Worm (Caenorhabditis elegans) whole organism, L4 larva: Measurements from ENCODE around the gene sbsp-1.

ENCODE experiments used
- F10B5.3 ChIP-seq: sonication (generic microtip); optimal IDR thresholded peaks from 2 replicates; lab custom pipeline; 2016; ENCODE audit warnings: mild to moderate bottlenecking, missing genetic modification characterization, missing compliant biosample characterization
- F37D6.2 ChIP-seq: sonication (generic microtip); optimal IDR thresholded peaks from 2 replicates; lab custom pipeline; 2016; ENCODE audit warnings: mild to moderate bottlenecking, missing genetic modification characterization, missing compliant biosample characterization
- F44E2.7 ChIP-seq: fragments of 200-800 bp; sonication (Bioruptor generic); IDR thresholded peaks from 2 replicates; pipeline ENCODE4 v2.1.2; 2022; ENCODE audit warnings: missing genetic modification characterization, missing compliant biosample characterization
- F49E8.2 ChIP-seq: sonication (generic microtip); optimal IDR thresholded peaks from 2 replicates; lab custom pipeline; 2016; ENCODE audit warnings: missing compliant biosample characterization, mild to moderate bottlenecking, missing genetic modification characterization, borderline replicate concordance
- R02D3.7 ChIP-seq: fragments of 150-350 bp; sonication (generic microtip); optimal IDR thresholded peaks from 3 replicates; lab custom pipeline; 2014; ENCODE audit warnings: missing biosample characterization, missing genetic modification characterization
- T20F7.1 ChIP-seq: fragments of 200-800 bp; sonication (Bioruptor generic); optimal IDR thresholded peaks from 2 replicates; lab custom pipeline; 2018; ENCODE audit warnings: mild to moderate bottlenecking, missing genetic modification characterization, missing compliant biosample characterization
- T26A8.4 ChIP-seq: fragments of 200-800 bp; sonication (Bioruptor generic); IDR thresholded peaks from 2 replicates; pipeline ENCODE4 v1.3.6; 2022; ENCODE audit warnings: missing genetic modification characterization, missing compliant biosample characterization
- Y105C5A.15 ChIP-seq: fragments of 200-800 bp; sonication (Bioruptor generic); IDR thresholded peaks from 2 replicates; pipeline ENCODE4 v1.3.6; 2022; ENCODE audit warnings: missing genetic modification characterization, missing compliant biosample characterization
- Y48G9A.11 ChIP-seq: fragments of 200-800 bp; sonication (Bioruptor generic); IDR thresholded peaks from 2 replicates; pipeline ENCODE4 v1.3.6; 2022; ENCODE audit warnings: missing genetic modification reagents, missing genetic modification characterization, missing compliant biosample characterization
- Y5F2A.4 ChIP-seq: fragments of 200-800 bp; sonication (Bioruptor generic); optimal IDR thresholded peaks from 2 replicates; lab custom pipeline; 2018; ENCODE audit warnings: mild to moderate bottlenecking, missing genetic modification characterization, missing compliant biosample characterization
- Y75B8A.6 ChIP-seq: fragments of 200-800 bp; sonication (Bioruptor generic); IDR thresholded peaks from 2 replicates; pipeline ENCODE4 v1.3.6; 2022; ENCODE audit warnings: missing genetic modification reagents, missing genetic modification characterization, missing compliant biosample characterization
- aly-2 ChIP-seq: sonication (generic microtip); optimal IDR thresholded peaks from 2 replicates; lab custom pipeline; 2018; ENCODE audit warnings: missing biosample characterization, missing genetic modification characterization
- attf-4 ChIP-seq: sonication (generic microtip); optimal IDR thresholded peaks from 3 replicates; lab custom pipeline; 2017; ENCODE audit warnings: missing biosample characterization, missing genetic modification characterization
- ceh-28 ChIP-seq: fragments of 150-350 bp; optimal IDR thresholded peaks from 2 replicates; lab custom pipeline; 2014; ENCODE audit warnings: missing biosample characterization, missing genetic modification reagents, missing genetic modification characterization
- ceh-32 ChIP-seq: sonication (generic microtip); optimal IDR thresholded peaks from 2 replicates; lab custom pipeline; 2016; ENCODE audit warnings: mild to moderate bottlenecking, missing genetic modification characterization, missing compliant biosample characterization; ENCODE audit not compliant: poor library complexity
- ceh-82 ChIP-seq: sonication (generic microtip); optimal IDR thresholded peaks from 2 replicates; lab custom pipeline; 2017; ENCODE audit warnings: missing biosample characterization, missing genetic modification characterization
- ces-1 ChIP-seq: fragments of 150-350 bp; sonication (generic microtip); optimal IDR thresholded peaks from 4 replicates; lab custom pipeline; 2014; ENCODE audit warnings: missing biosample characterization, missing genetic modification reagents, missing genetic modification characterization
- cey-2 ChIP-seq: sonication (generic microtip); optimal IDR thresholded peaks from 3 replicates; lab custom pipeline; 2017; ENCODE audit warnings: missing genetic modification characterization, mild to moderate bottlenecking, missing compliant biosample characterization, antibody characterized with exemption, borderline replicate concordance; ENCODE audit not compliant: insufficient read depth
- daf-16 ChIP-seq, 3 experiments: sonication (generic microtip); optimal IDR thresholded peaks; 2 replicates each; lab custom pipeline; 2016 to 2017; ENCODE audit warnings: missing genetic modification characterization in 3 of 3, missing genetic modification reagents in 3 of 3, mild to moderate bottlenecking in 2 of 3, missing compliant biosample characterization in 2 of 3, missing biosample characterization in 1 of 3, moderate library complexity in 1 of 3
- daf-8 ChIP-seq: fragments of 200-800 bp; sonication (Bioruptor generic); IDR thresholded peaks from 2 replicates; pipeline ENCODE4 v1.3.6; 2022; ENCODE audit warnings: missing genetic modification characterization, missing compliant biosample characterization
- dpl-1 ChIP-seq: fragments of 150-350 bp; optimal IDR thresholded peaks from 2 replicates; lab custom pipeline; 2014; ENCODE audit warnings: missing biosample characterization, missing genetic modification reagents, missing genetic modification characterization
- duxl-1 ChIP-seq: sonication (generic microtip); optimal IDR thresholded peaks from 2 replicates; lab custom pipeline; 2016; ENCODE audit warnings: mild to moderate bottlenecking, missing genetic modification characterization, moderate library complexity, missing compliant biosample characterization; ENCODE audit not compliant: poor library complexity
- gei-8 ChIP-seq: fragments of 200-800 bp; sonication (Bioruptor generic); optimal IDR thresholded peaks from 2 replicates; lab custom pipeline; 2018; ENCODE audit warnings: mild to moderate bottlenecking, missing genetic modification characterization, missing compliant biosample characterization
- hif-1 ChIP-seq, 2 experiments: sonication (generic microtip); optimal IDR thresholded peaks; 2 replicates each; lab custom pipeline; 2016 to 2017; ENCODE audit warnings: missing compliant biosample characterization in 2 of 2, missing genetic modification characterization in 2 of 2, missing genetic modification reagents in 2 of 2, missing genotype in 2 of 2, mild to moderate bottlenecking in 1 of 2
- hlh-11 ChIP-seq: fragments of 200-800 bp; sonication (Bioruptor generic); optimal IDR thresholded peaks from 2 replicates; lab custom pipeline; 2018; ENCODE audit warnings: mild to moderate bottlenecking, missing genetic modification characterization, missing compliant biosample characterization
- hlh-30 ChIP-seq: sonication (generic microtip); optimal IDR thresholded peaks from 2 replicates; lab custom pipeline; 2017; ENCODE audit warnings: antibody characterized with exemption, mild to moderate bottlenecking, missing genetic modification characterization, missing compliant biosample characterization; ENCODE audit not compliant: insufficient read depth
- lim-7 ChIP-seq: fragments of 200-800 bp; sonication (Bioruptor generic); IDR thresholded peaks from 2 replicates; pipeline ENCODE4 v1.3.6; 2022; ENCODE audit warnings: missing genetic modification characterization, missing compliant biosample characterization
- lin-1 ChIP-seq: fragments of 200-800 bp; sonication (Bioruptor generic); IDR thresholded peaks from 2 replicates; pipeline ENCODE4 v1.3.6; 2022; ENCODE audit warnings: missing genetic modification reagents, missing genetic modification characterization, missing compliant biosample characterization
- lin-13 ChIP-seq: fragments of 150-350 bp; optimal IDR thresholded peaks from 2 replicates; lab custom pipeline; 2014; ENCODE audit warnings: missing biosample characterization, missing genetic modification reagents, missing genetic modification characterization
- lin-39 ChIP-seq: fragments of 150-350 bp; optimal IDR thresholded peaks from 2 replicates; lab custom pipeline; 2014; ENCODE audit warnings: missing biosample characterization, missing genetic modification reagents, missing genetic modification characterization
- lsy-2 ChIP-seq, 2 experiments: fragments of 150-350 bp in 1 of 2; sonication (generic microtip) in 1 of 2; optimal IDR thresholded peaks; 2 replicates each; lab custom pipeline; 2014 to 2017; ENCODE audit warnings: missing biosample characterization in 2 of 2, missing genetic modification characterization in 2 of 2
- madf-5 ChIP-seq, 2 experiments: fragments of 200-800 bp; sonication (Bioruptor generic); IDR thresholded peaks; 2 replicates each; pipeline ENCODE4 v1.3.6; 2022; ENCODE audit warnings: missing compliant biosample characterization in 2 of 2, missing genetic modification characterization in 2 of 2
- madf-9 ChIP-seq: fragments of 200-800 bp; sonication (Bioruptor generic); conservative IDR thresholded peaks from 2 replicates; pipeline ENCODE4 v1.3.6; 2022; ENCODE audit warnings: missing genetic modification reagents, missing genetic modification characterization, missing compliant biosample characterization
- mep-1 ChIP-seq: fragments of 150-350 bp; sonication (generic microtip); optimal IDR thresholded peaks from 3 replicates; lab custom pipeline; 2014; ENCODE audit warnings: missing biosample characterization, missing genetic modification characterization
- mes-2 ChIP-seq: sonication (generic microtip); optimal IDR thresholded peaks from 2 replicates; lab custom pipeline; 2016; ENCODE audit warnings: missing genotype, mild to moderate bottlenecking, missing genetic modification characterization, missing compliant biosample characterization; ENCODE audit not compliant: poor library complexity, severe bottlenecking
- mxl-2 ChIP-seq: fragments of 200-800 bp; sonication (Bioruptor generic); conservative IDR thresholded peaks from 2 replicates; pipeline ENCODE4 v1.3.6; 2022; ENCODE audit warnings: missing genetic modification reagents, missing genetic modification characterization, missing compliant biosample characterization
- nhr-102 ChIP-seq: sonication (generic microtip); optimal IDR thresholded peaks from 2 replicates; lab custom pipeline; 2016; ENCODE audit warnings: mild to moderate bottlenecking, missing genetic modification characterization, moderate library complexity, missing compliant biosample characterization
- nhr-111 ChIP-seq: fragments of 200-800 bp; sonication (Bioruptor generic); optimal IDR thresholded peaks from 2 replicates; lab custom pipeline; 2018; ENCODE audit warnings: mild to moderate bottlenecking, missing genetic modification characterization, missing compliant biosample characterization
- rbr-2 ChIP-seq: sonication (generic microtip); optimal IDR thresholded peaks from 2 replicates; lab custom pipeline; 2016; ENCODE audit warnings: missing genotype, missing genetic modification characterization, missing compliant biosample characterization
- saeg-2 ChIP-seq: fragments of 200-800 bp; sonication (Bioruptor generic); IDR thresholded peaks from 2 replicates; pipeline ENCODE4 v1.3.6; 2022; ENCODE audit warnings: missing genetic modification reagents, missing genetic modification characterization, missing compliant biosample characterization
- sdz-12 ChIP-seq: fragments of 200-800 bp; sonication (Bioruptor generic); optimal IDR thresholded peaks from 2 replicates; lab custom pipeline; 2018; ENCODE audit warnings: mild to moderate bottlenecking, missing genetic modification characterization, missing compliant biosample characterization
- set-16 ChIP-seq: fragments of 200-800 bp; sonication (Bioruptor generic); IDR thresholded peaks from 2 replicates; pipeline ENCODE4 v1.3.6; 2022; ENCODE audit warnings: missing genetic modification reagents, missing genetic modification characterization, missing compliant biosample characterization
- spr-1 ChIP-seq: sonication (generic microtip); optimal IDR thresholded peaks from 2 replicates; lab custom pipeline; 2016; ENCODE audit warnings: mild to moderate bottlenecking, missing genetic modification characterization, missing compliant biosample characterization
- spr-3 ChIP-seq: fragments of 200-800 bp; sonication (Bioruptor generic); optimal IDR thresholded peaks from 2 replicates; lab custom pipeline; 2018; ENCODE audit warnings: mild to moderate bottlenecking, missing genetic modification characterization, missing compliant biosample characterization
- tag-97 ChIP-seq: fragments of 200-800 bp; sonication (Bioruptor generic); IDR thresholded peaks from 2 replicates; pipeline ENCODE4 v1.3.6; 2022; ENCODE audit warnings: missing genetic modification characterization, missing compliant biosample characterization
- unc-39 ChIP-seq: sonication (generic microtip); optimal IDR thresholded peaks from 2 replicates; lab custom pipeline; 2017; ENCODE audit warnings: missing biosample characterization, missing genetic modification characterization
- zag-1 ChIP-seq: fragments of 150-350 bp; optimal IDR thresholded peaks from 2 replicates; lab custom pipeline; 2014; ENCODE audit warnings: missing biosample characterization, missing genetic modification characterization
- zfp-2 ChIP-seq: sonication (generic microtip); optimal IDR thresholded peaks from 2 replicates; lab custom pipeline; 2016; ENCODE audit warnings: mild to moderate bottlenecking, missing genetic modification characterization, missing compliant biosample characterization
- zip-2 ChIP-seq: fragments of 150-350 bp; optimal IDR thresholded peaks from 2 replicates; lab custom pipeline; 2014; ENCODE audit warnings: missing biosample characterization, missing genetic modification characterization
- ztf-7 ChIP-seq: fragments of 150-350 bp; optimal IDR thresholded peaks from 2 replicates; lab custom pipeline; 2014; ENCODE audit warnings: missing biosample characterization, missing genetic modification characterization

Gene sbsp-1

DNA sequence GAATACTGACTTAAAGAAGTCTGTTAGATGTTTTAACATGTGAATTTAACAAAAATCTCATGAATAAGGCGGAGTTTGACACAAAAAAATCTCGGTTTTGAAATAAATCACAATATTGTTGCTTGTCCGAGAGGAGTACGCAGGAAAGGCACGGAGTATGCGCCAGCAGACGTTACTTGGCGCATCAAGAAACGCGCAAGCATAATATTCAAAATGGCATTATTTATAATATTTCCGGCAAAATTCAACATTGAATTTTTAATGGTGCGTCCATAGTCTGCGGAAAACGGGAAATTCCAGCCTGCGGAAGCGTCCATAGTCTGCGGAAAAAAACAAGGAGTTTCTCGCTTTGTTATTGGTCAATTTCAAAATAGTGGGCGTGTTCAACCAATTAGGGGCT, 12.1 kb downstream of the sbsp-1 start, which contains the start of gene pde-12 (continued):
- TF ChIP-seq hlh-30 (tag; lab: Kevin White, UChicago) (peak; percentile 61), F44E2.7 (no peak), sdz-12 (GFP tag; lab: Kevin White, UChicago) (no peak), lin-13 (GFP tag; lab: Kevin White, UChicago) (peak; percentile 33), lin-39 (tag; lab: Kevin White, UChicago) (no peak), ceh-28 (tag; lab: Kevin White, UChicago) (no peak), hif-1 (tag; optimal IDR thresholded peaks at IDR 0.05; lab: Kevin White, UChicago) (peak in 1 of 2 experiments; percentile 24), hlh-11 (tag; lab: Kevin White, UChicago) (no peak), lin-1 (GFP tag; lab: Robert Waterston, UW) (peak; percentile 18; the same call in 1 of the 2 replicates), Y75B8A.6 (no peak), daf-8 (GFP tag; lab: Robert Waterston, UW) (no peak), spr-1 (tag; lab: Kevin White, UChicago) (peak; percentile 68), madf-5 (GFP tag; IDR thresholded peaks at IDR 0.05; lab: Robert Waterston, UW) (no peak), unc-39 (tag; lab: Kevin White, UChicago) (no peak), rbr-2 (peak; percentile 79), nhr-111 (no peak), zfp-2 (tag; lab: Kevin White, UChicago) (peak; percentile 4), Y105C5A.15 (no peak), duxl-1 (no peak), gei-8 (no peak), ceh-82 (tag; lab: Kevin White, UChicago) (no peak), zag-1 (tag; lab: Kevin White, UChicago) (no peak), spr-3 (GFP tag; lab: Kevin White, UChicago) (peak; percentile 63), daf-16 (GFP tag; optimal IDR thresholded peaks at IDR 0.05; lab: Kevin White, UChicago) (peak in 1 of 2 experiments; percentile 33), daf-16 (tag; optimal IDR thresholded peaks at IDR 0.05; lab: Kevin White, UChicago) (peak; percentile 39), mxl-2 (no peak), lsy-2 (tag; optimal IDR thresholded peaks at IDR 0.05; lab: Kevin White, UChicago) (peak; percentile 31 to 93), dpl-1 (peak; percentile 87), madf-9 (GFP tag; lab: Robert Waterston, UW) (peak; percentile 52; the same call in 1 of the 2 replicates), lim-7 (no peak), tag-97 (GFP tag; lab: Robert Waterston, UW) (no peak), T26A8.4 (GFP tag; lab: Robert Waterston, UW) (no peak; the same call in 1 of the 2 replicates), F49E8.2 (tag; lab: Kevin White, UChicago) (peak; percentile 54), R02D3.7 (no peak), F10B5.3 (tag; lab: Kevin White, UChicago) (peak; percentile 62), Y5F2A.4 (GFP tag; lab: Kevin White, UChicago) (no peak), cey-2 (tag; lab: Kevin White, UChicago) (no peak), saeg-2 (GFP tag; lab: Robert Waterston, UW) (0 out of 2 replicates have a peak, but pooled peaks have one; percentile 54), ces-1 (no peak), attf-4 (tag; lab: Kevin White, UChicago) (no peak), mep-1 (peak; percentile 81), T20F7.1 (peak; percentile 59), aly-2 (no peak), Y48G9A.11 (GFP tag; lab: Robert Waterston, UW) (no peak), zip-2 (peak; percentile 80), ztf-7 (tag; lab: Kevin White, UChicago) (peak; percentile 71), F37D6.2 (peak; percentile 68), mes-2 (tag; lab: Kevin White, UChicago) (peak; percentile 96), set-16 (GFP tag; lab: Robert Waterston, UW) (no peak), nhr-102 (peak; percentile 86), ceh-32 (tag; lab: Kevin White, UChicago) (peak; percentile 9)
